Worm (Caenorhabditis elegans): ENCODE results near the gene C55B6.7.

Gene C55B6.7

DNA sequence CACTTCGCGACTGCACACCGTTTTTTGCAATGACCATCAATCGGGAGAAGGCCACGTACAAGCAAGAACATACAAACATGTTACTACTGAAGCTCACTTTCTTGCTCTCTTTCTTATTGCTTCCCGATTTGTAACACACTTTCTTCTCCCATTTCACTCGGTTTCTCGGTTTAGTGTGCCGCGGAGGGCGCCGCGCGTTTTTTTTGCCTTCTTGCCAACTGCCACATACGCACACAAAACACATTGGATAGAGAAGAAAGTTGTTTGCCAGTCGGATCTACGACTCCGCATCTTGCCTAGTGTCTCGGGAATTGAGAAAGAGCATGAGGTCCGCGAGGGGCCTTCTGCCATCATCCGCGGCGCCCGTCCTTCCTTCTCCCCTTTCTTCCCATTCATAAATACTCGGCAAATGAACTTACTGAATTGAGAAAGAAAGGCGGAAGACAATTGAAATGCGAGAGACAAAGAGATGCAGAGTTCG lies 43.0 kb upstream of the C55B6.7 start (continued):
- TF ChIP-seq egl-27 (tag; optimal IDR thresholded peaks at IDR 0.05): no peak
- peak; percentile 33 for TF ChIP-seq tbx-2 (tag; optimal IDR thresholded peaks at IDR 0.05)
- no peak for TF ChIP-seq fos-1 (tag; optimal IDR thresholded peaks at IDR 0.05)
- TF ChIP-seq egl-5 (tag; optimal IDR thresholded peaks at IDR 0.05): peak; percentile 41
- no peak for TF ChIP-seq nhr-25 (tag; optimal IDR thresholded peaks at IDR 0.05)
- no peak for TF ChIP-seq nhr-67 (tag; optimal IDR thresholded peaks at IDR 0.05)
- TF ChIP-seq mdl-1 (tag; optimal IDR thresholded peaks at IDR 0.05): no peak
- no peak for TF ChIP-seq ztf-11 (tag; optimal IDR thresholded peaks at IDR 0.05)

DNA sequence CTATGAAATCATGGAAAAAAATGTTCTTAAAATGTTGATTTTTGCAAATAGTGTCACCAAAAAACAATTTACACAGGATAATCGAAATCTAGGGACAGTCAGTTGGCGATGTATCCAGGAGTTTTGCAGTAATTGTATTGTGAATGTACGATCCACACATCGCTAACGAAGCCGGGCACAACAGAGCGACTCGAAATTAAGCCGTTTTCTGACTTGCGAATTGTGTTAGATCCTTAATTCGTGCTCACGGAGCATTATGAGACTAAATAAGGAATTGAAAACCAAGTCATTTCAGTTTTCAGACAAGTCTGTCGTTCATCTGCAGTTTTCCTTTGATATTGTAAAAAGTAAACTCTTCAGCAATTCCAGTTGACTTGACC lies 42.3 kb upstream of the C55B6.7 start:
- TF ChIP-seq nhr-25 (tag; optimal IDR thresholded peaks at IDR 0.05): no peak
- TF ChIP-seq ceh-9 (tag; optimal IDR thresholded peaks at IDR 0.05): no peak
- no peak for TF ChIP-seq nhr-237 (tag; optimal IDR thresholded peaks at IDR 0.05)
- no peak for TF ChIP-seq lin-39 (tag; optimal IDR thresholded peaks at IDR 0.05)
- TF ChIP-seq aly-2 (tag; optimal IDR thresholded peaks at IDR 0.05): no peak
- no peak for TF ChIP-seq hmg-11 (tag; optimal IDR thresholded peaks at IDR 0.05)
- no peak for TF ChIP-seq lin-15B (tag; optimal IDR thresholded peaks at IDR 0.05)
- TF ChIP-seq lsy-12 (tag; optimal IDR thresholded peaks at IDR 0.05): no peak
- TF ChIP-seq R02D3.7 (tag; optimal IDR thresholded peaks at IDR 0.05): no peak
- no peak for TF ChIP-seq fkh-2 (tag; optimal IDR thresholded peaks at IDR 0.05)
- TF ChIP-seq pha-4 (tag; optimal IDR thresholded peaks at IDR 0.05): no peak
- no peak for TF ChIP-seq nhr-12 (tag; optimal IDR thresholded peaks at IDR 0.05)
- TF ChIP-seq sea-2 (GFP tag; optimal IDR thresholded peaks at IDR 0.05): no peak
- no peak for TF ChIP-seq nhr-11 (tag; optimal IDR thresholded peaks at IDR 0.05)

ce11 chrX:7233127-7234073 lies 41.6 kb upstream of the C55B6.7 start:
- no peak for TF ChIP-seq lsy-12 (tag; optimal IDR thresholded peaks at IDR 0.05)
- TF ChIP-seq elt-2 (tag; optimal IDR thresholded peaks at IDR 0.05): peak; percentile 73

DNA sequence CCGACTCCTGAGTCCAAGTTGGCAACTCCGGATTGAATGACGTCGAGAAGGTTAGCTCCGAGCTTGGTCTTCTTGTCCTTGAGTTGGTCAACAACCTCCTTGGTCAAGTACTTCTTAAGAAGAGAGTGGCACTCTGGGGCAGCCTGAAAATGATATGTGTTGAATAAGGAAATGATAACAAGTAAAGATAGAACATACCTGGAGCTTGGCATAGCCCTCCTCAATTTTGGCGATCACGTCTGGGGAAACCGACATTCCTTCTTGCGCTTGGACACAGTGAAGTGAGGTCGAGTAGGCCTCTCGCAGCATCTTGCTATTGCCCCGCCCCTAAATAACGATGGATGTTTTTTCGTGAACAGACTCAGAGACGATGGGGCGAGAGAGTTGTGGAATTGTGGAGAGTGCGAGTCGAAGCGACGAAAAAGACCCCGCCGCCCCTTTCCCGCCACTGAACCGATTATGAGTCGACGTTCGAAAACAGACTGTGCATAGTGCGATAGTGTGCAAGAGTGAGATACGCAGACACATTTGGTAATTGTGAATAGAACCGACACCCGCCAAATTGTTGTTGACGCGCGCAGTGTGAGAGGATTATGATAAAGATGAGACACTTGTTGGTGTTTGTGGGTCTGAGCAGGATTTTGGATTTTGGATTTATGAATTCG lies 40.5 kb upstream of the C55B6.7 start:
- peak; percentile 48 for TF ChIP-seq pha-4 (tag; optimal IDR thresholded peaks at IDR 0.05)
- no peak for TF ChIP-seq mml-1 (tag; optimal IDR thresholded peaks at IDR 0.05)
- TF ChIP-seq ama-1 (optimal IDR thresholded peaks at IDR 0.05): peak; percentile 90
- peak; percentile 31 for TF ChIP-seq pqm-1 (tag; optimal IDR thresholded peaks at IDR 0.05)
- no peak for TF ChIP-seq nhr-11 (tag; optimal IDR thresholded peaks at IDR 0.05)
- peak; percentile 66 for TF ChIP-seq lin-39 (tag; optimal IDR thresholded peaks at IDR 0.05)
- no peak for TF ChIP-seq nhr-77 (tag; optimal IDR thresholded peaks at IDR 0.05)
- peak; percentile 17 for TF ChIP-seq snpc-4 (tag; optimal IDR thresholded peaks at IDR 0.05)
- TF ChIP-seq jun-1 (tag; optimal IDR thresholded peaks at IDR 0.05): peak; percentile 16
- no peak for TF ChIP-seq unc-62 (GFP tag; optimal IDR thresholded peaks at IDR 0.05)
- peak; percentile 60 for TF ChIP-seq elt-2 (tag; optimal IDR thresholded peaks at IDR 0.05)
- no peak for TF ChIP-seq elt-3 (tag; optimal IDR thresholded peaks at IDR 0.05)
- TF ChIP-seq hmg-11 (tag; optimal IDR thresholded peaks at IDR 0.05): peak; percentile 34
- peak; percentile 13 for TF ChIP-seq nhr-43 (tag; optimal IDR thresholded peaks at IDR 0.05; ENCODE audit: poor library complexity, severe bottlenecking)
- TF ChIP-seq fkh-10 (GFP tag; optimal IDR thresholded peaks at IDR 0.05): no peak
- TF ChIP-seq nhr-76 (tag; optimal IDR thresholded peaks at IDR 0.05): no peak
- no peak for TF ChIP-seq skn-1 (tag; optimal IDR thresholded peaks at IDR 0.05)
- no peak for TF ChIP-seq eor-1 (tag; optimal IDR thresholded peaks at IDR 0.05)
- no peak for TF ChIP-seq fkh-2 (tag; optimal IDR thresholded peaks at IDR 0.05)
- TF ChIP-seq lsy-12 (tag; optimal IDR thresholded peaks at IDR 0.05): no peak
- peak; percentile 27 for TF ChIP-seq nhr-23 (tag; optimal IDR thresholded peaks at IDR 0.05)
- no peak for TF ChIP-seq ztf-4 (tag; optimal IDR thresholded peaks at IDR 0.05)
- no peak for TF ChIP-seq fos-1 (tag; optimal IDR thresholded peaks at IDR 0.05)
- peak; percentile 63 for TF ChIP-seq nfya-1 (tag; optimal IDR thresholded peaks at IDR 0.05; ENCODE audit: insufficient read depth)
- no peak for TF ChIP-seq elt-1 (tag; optimal IDR thresholded peaks at IDR 0.05)
- TF ChIP-seq mdl-1 (tag; optimal IDR thresholded peaks at IDR 0.05): no peak
